Worm (Caenorhabditis elegans): ENCODE measurements around the gene R10F2.5.

DNA sequence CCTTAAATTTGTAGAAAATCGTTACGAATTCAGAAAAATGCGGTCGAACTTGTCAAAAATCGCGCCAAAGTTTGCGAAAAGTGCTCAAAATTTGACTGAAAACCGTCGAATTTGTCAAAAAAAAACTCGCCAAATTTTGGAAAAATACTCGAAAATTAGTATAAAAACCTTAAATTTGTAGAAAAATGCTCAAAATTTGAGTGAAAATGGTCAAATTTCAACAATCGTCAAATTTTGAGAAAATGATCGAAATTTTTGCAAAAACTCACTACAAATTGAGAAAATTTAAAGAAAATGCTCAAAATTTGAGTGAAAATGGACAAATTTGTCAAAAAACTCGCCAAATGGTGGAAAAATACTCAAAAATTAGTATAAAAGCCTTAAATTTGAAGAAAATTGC lies 27.9 kb upstream of the R10F2.5 start:
- TF ChIP-seq C08G9.2 (tag; optimal IDR thresholded peaks at IDR 0.05) (no peak), odd-2 (tag; optimal IDR thresholded peaks at IDR 0.05) (no peak), lin-11 (tag; optimal IDR thresholded peaks at IDR 0.05) (no peak), nhr-11 (tag; optimal IDR thresholded peaks at IDR 0.05) (no peak), ama-1 (optimal IDR thresholded peaks at IDR 0.05) (no peak), pha-4 (tag; optimal IDR thresholded peaks at IDR 0.05) (no peak), T23F11.4 (GFP tag; optimal IDR thresholded peaks at IDR 0.05) (no peak)

Data from whole organism, late embryonic.